Fruit fly (Drosophila melanogaster) S2 (cell line): ENCODE measurements around the gene CG42693.

Experiments
- CG8478 ChIP-seq: fragments of >200 bp; optimal IDR thresholded peaks from 2 replicates; lab custom pipeline; 2018
- CTCF ChIP-seq, 2 experiments: fragments of >200 bp; optimal IDR thresholded peaks; 2 replicates each; lab custom pipeline; 2018

- TF ChIP-seq CTCF (optimal IDR thresholded peaks at IDR 0.05; lab: Kevin White, UChicago) (peak in 1 of 2 experiments; percentile 2), CG8478 (lab: Kevin White, UChicago) (no peak)
Observed at dm6 chr3R:31743279-31743678, 35.1 kb upstream of the CG42693 start, which contains the start of gene Tbca.
